Worm (Caenorhabditis elegans) whole organism, late embryonic: ENCODE results near the gene F31F6.1.

Experiments used
- F13H6.1 ChIP-seq: sonication (generic microtip); optimal IDR thresholded peaks from 2 replicates; lab custom pipeline; 2016; ENCODE audit warnings: missing genetic modification characterization, missing compliant biosample characterization
- K02D7.2 ChIP-seq: sonication (generic microtip); optimal IDR thresholded peaks from 2 replicates; lab custom pipeline; 2017; ENCODE audit warnings: mild to moderate bottlenecking, missing genetic modification characterization, missing compliant biosample characterization
- ceh-45 ChIP-seq: fragments of 200-800 bp; sonication (Bioruptor generic); IDR thresholded peaks from 2 replicates; pipeline ENCODE4 v1.3.6; 2022; ENCODE audit warnings: missing genetic modification reagents, missing genetic modification characterization, missing compliant biosample characterization
- dve-1 ChIP-seq: sonication (generic microtip); optimal IDR thresholded peaks from 2 replicates; lab custom pipeline; 2017; ENCODE audit warnings: antibody characterized with exemption, mild to moderate bottlenecking, missing genetic modification characterization, missing compliant biosample characterization
- ets-4 ChIP-seq: sonication (generic microtip); optimal IDR thresholded peaks from 2 replicates; lab custom pipeline; 2016; ENCODE audit warnings: missing genetic modification characterization, missing compliant biosample characterization
- nfya-1 ChIP-seq: sonication (generic microtip); optimal IDR thresholded peaks from 2 replicates; lab custom pipeline; 2017; ENCODE audit warnings: missing genetic modification characterization, mild to moderate bottlenecking, missing compliant biosample characterization, antibody characterized with exemption, moderate library complexity
- npax-4 ChIP-seq: sonication (generic microtip); optimal IDR thresholded peaks from 2 replicates; lab custom pipeline; 2016; ENCODE audit warnings: missing genetic modification characterization, missing compliant biosample characterization
- pat-9 ChIP-seq: fragments of 200-800 bp; sonication (Bioruptor generic); optimal IDR thresholded peaks from 2 replicates; lab custom pipeline; 2018; ENCODE audit warnings: mild to moderate bottlenecking, missing genetic modification characterization, moderate library complexity, missing compliant biosample characterization
- pha-4 ChIP-seq: fragments of 150-350 bp; optimal IDR thresholded peaks from 2 replicates; lab custom pipeline; 2018; ENCODE audit warnings: missing biosample characterization, missing genetic modification reagents, missing genetic modification characterization
- tbx-2 ChIP-seq: sonication (generic microtip); optimal IDR thresholded peaks from 2 replicates; lab custom pipeline; 2016; ENCODE audit warnings: missing genetic modification characterization, missing compliant biosample characterization
- unc-55 ChIP-seq: sonication (generic microtip); optimal IDR thresholded peaks from 2 replicates; lab custom pipeline; 2017; ENCODE audit warnings: missing biosample characterization, missing genetic modification reagents, missing genetic modification characterization

DNA sequence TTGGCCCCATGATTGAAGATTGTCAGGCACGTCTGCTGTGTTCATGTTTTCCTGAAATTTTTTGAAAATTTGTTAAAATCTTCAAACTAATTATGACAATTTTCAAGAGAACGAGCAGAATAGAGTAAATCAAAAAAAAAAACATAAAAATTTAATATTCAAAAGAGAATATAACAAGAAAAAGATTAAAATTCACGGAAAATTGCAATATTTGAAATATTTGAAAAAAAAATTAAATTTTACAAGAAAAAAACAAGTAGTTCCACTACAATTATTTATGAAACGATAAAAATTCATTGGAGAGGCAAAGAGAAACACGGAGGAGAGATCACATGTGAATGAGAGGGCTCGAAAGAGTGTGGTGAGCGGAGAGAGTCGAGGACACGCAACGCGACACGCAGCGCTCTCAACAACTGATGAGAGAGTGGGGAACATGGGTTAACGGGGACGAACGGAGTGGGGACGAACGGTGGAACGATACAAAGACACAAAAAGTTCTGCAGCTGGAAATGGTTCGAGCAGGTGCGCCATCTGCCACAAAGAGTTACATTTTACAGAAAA lies 43.5 kb downstream of the F31F6.1 start, which contains the start of gene mbk-1:
- TF ChIP-seq dve-1 (tag; lab: Kevin White, UChicago) (no peak), nfya-1 (tag; lab: Kevin White, UChicago) (peak; percentile 75), K02D7.2 (tag; lab: Kevin White, UChicago) (no peak), pat-9 (no peak), tbx-2 (tag; lab: Kevin White, UChicago) (peak; percentile 67), npax-4 (no peak), ceh-45 (GFP tag; lab: Robert Waterston, UW) (no peak), unc-55 (GFP tag; lab: Kevin White, UChicago) (peak; percentile 78), pha-4 (tag; lab: Kevin White, UChicago) (no peak), ets-4 (no peak), F13H6.1 (no peak)
